Worm (Caenorhabditis elegans) whole organism, L3 larva: ENCODE measurements around the gene C17H11.6.

ENCODE experiments used
- ZK546.5 ChIP-seq: sonication (generic microtip); optimal IDR thresholded peaks from 2 replicates; lab custom pipeline; 2017; ENCODE audit warnings: missing biosample characterization, missing genetic modification characterization
- aly-2 ChIP-seq: fragments of 150-350 bp; optimal IDR thresholded peaks from 2 replicates; lab custom pipeline; 2014; ENCODE audit warnings: missing biosample characterization, missing genetic modification characterization
- ama-1 ChIP-seq: fragments of 150-350 bp; optimal IDR thresholded peaks from 2 replicates; lab custom pipeline; 2018
- ceh-16 ChIP-seq: sonication (generic microtip); optimal IDR thresholded peaks from 2 replicates; lab custom pipeline; 2017; ENCODE audit warnings: missing biosample characterization, missing genetic modification characterization
- ceh-28 ChIP-seq: fragments of 150-350 bp; optimal IDR thresholded peaks from 2 replicates; lab custom pipeline; 2014; ENCODE audit warnings: missing biosample characterization, missing genetic modification reagents, missing genetic modification characterization
- daf-12 ChIP-seq: fragments of 150-350 bp; optimal IDR thresholded peaks from 2 replicates; lab custom pipeline; 2014; ENCODE audit warnings: missing biosample characterization, missing genetic modification reagents, missing genetic modification characterization
- egl-27 ChIP-seq: sonication (generic microtip); optimal IDR thresholded peaks from 4 replicates; lab custom pipeline; 2017; ENCODE audit warnings: missing biosample characterization, missing genetic modification reagents, missing genetic modification characterization
- elt-1 ChIP-seq: fragments of 150-350 bp; optimal IDR thresholded peaks from 2 replicates; lab custom pipeline; 2014; ENCODE audit warnings: missing biosample characterization, missing genetic modification characterization
- elt-2 ChIP-seq: sonication (generic microtip); optimal IDR thresholded peaks from 2 replicates; lab custom pipeline; 2016; ENCODE audit warnings: missing genetic modification reagents, mild to moderate bottlenecking, missing genetic modification characterization, missing compliant biosample characterization
- elt-3 ChIP-seq, 3 experiments: fragments of 150-350 bp in 1 of 3; sonication (generic microtip) in 2 of 3; optimal IDR thresholded peaks; 2 replicates in 2 of 3; 4 replicates in 1 of 3; lab custom pipeline; 2014 to 2017; ENCODE audit warnings: missing biosample characterization in 3 of 3, missing genetic modification characterization in 3 of 3
- fkh-10 ChIP-seq: sonication (generic microtip); optimal IDR thresholded peaks from 2 replicates; lab custom pipeline; 2017; ENCODE audit warnings: missing biosample characterization, missing genetic modification reagents, missing genetic modification characterization
- fos-1 ChIP-seq: fragments of 150-350 bp; optimal IDR thresholded peaks from 2 replicates; lab custom pipeline; 2014; ENCODE audit warnings: missing biosample characterization, missing genetic modification characterization
- hmg-11 ChIP-seq: sonication (generic microtip); optimal IDR thresholded peaks from 2 replicates; lab custom pipeline; 2016; ENCODE audit warnings: missing genetic modification characterization, missing compliant biosample characterization
- jun-1 ChIP-seq: fragments of 150-350 bp; optimal IDR thresholded peaks from 2 replicates; lab custom pipeline; 2014; ENCODE audit warnings: missing biosample characterization, missing genetic modification reagents, missing genetic modification characterization
- lin-15B ChIP-seq: fragments of 150-350 bp; optimal IDR thresholded peaks from 2 replicates; lab custom pipeline; 2014; ENCODE audit warnings: missing biosample characterization, missing genetic modification characterization
- lin-39 ChIP-seq: fragments of 150-350 bp; optimal IDR thresholded peaks from 2 replicates; lab custom pipeline; 2018; ENCODE audit warnings: missing biosample characterization, missing genetic modification reagents, missing genetic modification characterization
- lsy-12 ChIP-seq: sonication (generic microtip); optimal IDR thresholded peaks from 2 replicates; lab custom pipeline; 2016; ENCODE audit warnings: mild to moderate bottlenecking, missing genetic modification characterization, missing compliant biosample characterization
- mdl-1 ChIP-seq: fragments of 150-350 bp; optimal IDR thresholded peaks from 2 replicates; lab custom pipeline; 2014; ENCODE audit warnings: missing biosample characterization, missing genetic modification characterization
- mml-1 ChIP-seq: fragments of 150-350 bp; sonication (generic microtip); optimal IDR thresholded peaks from 3 replicates; lab custom pipeline; 2014; ENCODE audit warnings: missing biosample characterization, missing genetic modification characterization
- nfya-1 ChIP-seq: sonication (generic microtip); optimal IDR thresholded peaks from 2 replicates; lab custom pipeline; 2017; ENCODE audit warnings: missing genetic modification characterization, mild to moderate bottlenecking, missing compliant biosample characterization, antibody characterized with exemption, moderate library complexity; ENCODE audit not compliant: insufficient read depth
- nhr-11 ChIP-seq: fragments of 150-350 bp; optimal IDR thresholded peaks from 2 replicates; lab custom pipeline; 2014; ENCODE audit warnings: missing biosample characterization, missing genetic modification characterization
- nhr-12 ChIP-seq: fragments of 150-350 bp; optimal IDR thresholded peaks from 2 replicates; lab custom pipeline; 2014; ENCODE audit warnings: missing biosample characterization, missing genetic modification characterization
- nhr-23 ChIP-seq: fragments of 150-350 bp; optimal IDR thresholded peaks from 2 replicates; lab custom pipeline; 2014; ENCODE audit warnings: missing biosample characterization, missing genetic modification reagents, missing genetic modification characterization
- nhr-25 ChIP-seq: sonication (generic microtip); optimal IDR thresholded peaks from 2 replicates; lab custom pipeline; 2017; ENCODE audit warnings: missing biosample characterization, missing genetic modification characterization
- nhr-43 ChIP-seq: sonication (generic microtip); optimal IDR thresholded peaks from 2 replicates; lab custom pipeline; 2016; ENCODE audit warnings: mild to moderate bottlenecking, missing genetic modification characterization, missing compliant biosample characterization; ENCODE audit not compliant: poor library complexity, severe bottlenecking
- nhr-67 ChIP-seq: fragments of 150-350 bp; optimal IDR thresholded peaks from 2 replicates; lab custom pipeline; 2014; ENCODE audit warnings: missing biosample characterization, missing genetic modification characterization
- nhr-76 ChIP-seq: fragments of 150-350 bp; sonication (generic microtip); optimal IDR thresholded peaks from 5 replicates; lab custom pipeline; 2014; ENCODE audit warnings: missing biosample characterization, missing genetic modification characterization
- pha-4 ChIP-seq: fragments of 150-350 bp; optimal IDR thresholded peaks from 2 replicates; lab custom pipeline; 2014; ENCODE audit warnings: missing biosample characterization, missing genetic modification reagents, missing genetic modification characterization
- pqm-1 ChIP-seq: fragments of 150-350 bp; optimal IDR thresholded peaks from 2 replicates; lab custom pipeline; 2017; ENCODE audit warnings: missing biosample characterization, missing genetic modification characterization, inconsistent platforms
- skn-1 ChIP-seq: fragments of 150-350 bp; optimal IDR thresholded peaks from 2 replicates; lab custom pipeline; 2014; ENCODE audit warnings: missing biosample characterization, missing genetic modification characterization
- snpc-4 ChIP-seq: fragments of 150-350 bp; optimal IDR thresholded peaks from 2 replicates; lab custom pipeline; 2014; ENCODE audit warnings: missing biosample characterization, missing genetic modification characterization
- tbx-2 ChIP-seq: sonication (generic microtip); optimal IDR thresholded peaks from 2 replicates; lab custom pipeline; 2016; ENCODE audit warnings: mild to moderate bottlenecking, missing genetic modification characterization, missing compliant biosample characterization
- unc-39 ChIP-seq: sonication (generic microtip); optimal IDR thresholded peaks from 4 replicates; lab custom pipeline; 2017; ENCODE audit warnings: missing biosample characterization, missing genetic modification characterization
- zag-1 ChIP-seq: fragments of 150-350 bp; optimal IDR thresholded peaks from 2 replicates; lab custom pipeline; 2014; ENCODE audit warnings: missing biosample characterization, missing genetic modification characterization
- ztf-11 ChIP-seq: fragments of 150-350 bp; optimal IDR thresholded peaks from 2 replicates; lab custom pipeline; 2014; ENCODE audit warnings: missing biosample characterization, missing genetic modification characterization
- ztf-4 ChIP-seq: fragments of 150-350 bp; optimal IDR thresholded peaks from 2 replicates; lab custom pipeline; 2014; ENCODE audit warnings: missing biosample characterization, missing genetic modification characterization

The C17H11.6 gene

ce11 chrX:8203684-8204083 lies at the start of gene C17H11.6:
C17H11.6 (minus strand) TSS chrX:8203784.
- TF ChIP-seq ama-1 (lab: Kevin White, UChicago) (no peak), nhr-11 (tag; lab: Kevin White, UChicago) (no peak), nhr-76 (tag; lab: Kevin White, UChicago) (no peak), egl-27 (tag; lab: Kevin White, UChicago) (no peak), pqm-1 (tag; lab: Kevin White, UChicago) (no peak), lin-15B (no peak), zag-1 (tag; lab: Kevin White, UChicago) (no peak), mml-1 (tag; lab: Kevin White, UChicago) (no peak), nhr-23 (tag; lab: Kevin White, UChicago) (no peak), jun-1 (tag; lab: Kevin White, UChicago) (no peak), ceh-16 (tag; lab: Kevin White, UChicago) (no peak), fos-1 (tag; lab: Kevin White, UChicago) (no peak), nhr-12 (tag; lab: Kevin White, UChicago) (no peak), mdl-1 (no peak), snpc-4 (tag; lab: Kevin White, UChicago) (no peak), aly-2 (tag; lab: Kevin White, UChicago) (no peak), nhr-67 (tag; lab: Kevin White, UChicago) (no peak)

- TF ChIP-seq nhr-43 (tag; lab: Kevin White, UChicago) (peak; percentile 23), nhr-23 (tag; lab: Kevin White, UChicago) (peak; percentile 33), hmg-11 (tag; lab: Kevin White, UChicago) (peak; percentile 24), nfya-1 (tag; lab: Kevin White, UChicago) (peak; percentile 47), nhr-25 (tag; lab: Kevin White, UChicago) (peak; percentile 51), fkh-10 (no peak), snpc-4 (tag; lab: Kevin White, UChicago) (peak; percentile 34), tbx-2 (tag; lab: Kevin White, UChicago) (no peak), elt-1 (tag; lab: Kevin White, UChicago) (no peak)
Observed at ce11 chrX:8252293-8252692, 48.7 kb upstream of the C17H11.6 start, which contains the start of gene M60.6. M60.6 (minus strand) TSS chrX:8252458.

- TF ChIP-seq nhr-11 (tag; lab: Kevin White, UChicago) (no peak), ceh-16 (tag; lab: Kevin White, UChicago) (no peak), nhr-25 (tag; lab: Kevin White, UChicago) (no peak), daf-12 (no peak), unc-39 (tag; lab: Kevin White, UChicago) (no peak), ztf-11 (tag; lab: Kevin White, UChicago) (no peak)
Observed at ce11 chrX:8247088-8247487, 43.5 kb upstream of the C17H11.6 start.

- peak; percentile 74 for TF ChIP-seq pqm-1 (tag; lab: Kevin White, UChicago)
- TF ChIP-seq elt-2 (tag; lab: Kevin White, UChicago): peak; percentile 84
- no peak for TF ChIP-seq elt-1 (tag; lab: Kevin White, UChicago)
- TF ChIP-seq pha-4: peak; percentile 25
Observed at ce11 chrX:8246126-8246525, 42.5 kb upstream of the C17H11.6 start, which contains the start of gene kqt-2. kqt-2 (minus strand) TSS chrX:8246369.

ce11 chrX:8243116-8243515 lies 39.5 kb upstream of the C17H11.6 start:
- TF ChIP-seq unc-39 (tag; lab: Kevin White, UChicago): no peak
- peak; percentile 97 for TF ChIP-seq elt-2 (tag; lab: Kevin White, UChicago)
- no peak for TF ChIP-seq nhr-12 (tag; lab: Kevin White, UChicago)
- TF ChIP-seq hmg-11 (tag; lab: Kevin White, UChicago): no peak
- TF ChIP-seq egl-27 (tag; lab: Kevin White, UChicago): no peak
- no peak for TF ChIP-seq lsy-12 (tag; lab: Kevin White, UChicago)
- no peak for TF ChIP-seq nfya-1 (tag; lab: Kevin White, UChicago)
- no peak for TF ChIP-seq lin-39
- TF ChIP-seq ztf-11 (tag; lab: Kevin White, UChicago): no peak
- no peak for TF ChIP-seq ztf-4 (tag; lab: Kevin White, UChicago)
- peak; percentile 2 for TF ChIP-seq mdl-1
- TF ChIP-seq elt-3 (tag; optimal IDR thresholded peaks at IDR 0.05; lab: Kevin White, UChicago): no peak
- no peak for TF ChIP-seq ceh-16 (tag; lab: Kevin White, UChicago)
- TF ChIP-seq ZK546.5 (tag; lab: Kevin White, UChicago): no peak
- TF ChIP-seq lin-15B: no peak
- no peak for TF ChIP-seq nhr-76 (tag; lab: Kevin White, UChicago)
- TF ChIP-seq skn-1: no peak
- peak; percentile 99 for TF ChIP-seq pqm-1 (tag; lab: Kevin White, UChicago)
- no peak for TF ChIP-seq tbx-2 (tag; lab: Kevin White, UChicago)
- no peak for TF ChIP-seq fkh-10
- peak; percentile 61 for TF ChIP-seq pha-4
- TF ChIP-seq jun-1 (tag; lab: Kevin White, UChicago): peak; percentile 86
- TF ChIP-seq ceh-28 (tag; lab: Kevin White, UChicago): no peak
